Fruit fly (Drosophila melanogaster): Measurements from ENCODE around the gene Alms1b.

Gene Alms1b

dm6 chrX:4647316-4648046 is 16.7 kb upstream of the Alms1b start, which contains the start of the genes HLH4C and mRpL30:
TSS of gene HLH4C (minus strand) at chrX:4647414.
TSS of gene mRpL30 (plus strand) at chrX:4647871.
- peak; percentile 3 for TF ChIP-seq CG17801 (GFP tag; optimal IDR thresholded peaks at IDR 0.05; ENCODE audit: partially characterized antibody)

dm6 chrX:4644768-4645167 is 14.0 kb upstream of the Alms1b start, which contains the start of gene CG3062:
TSS of gene CG3062 (minus strand) at chrX:4644868.
- no peak for TF ChIP-seq CG17801 (GFP tag; optimal IDR thresholded peaks at IDR 0.05; ENCODE audit: partially characterized antibody)

dm6 chrX:4643887-4644286 is 13.2 kb upstream of the Alms1b start, which contains the start of gene CG3081:
TSS of gene CG3081 (minus strand) at chrX:4643987.
- no peak for TF ChIP-seq CG17801 (GFP tag; optimal IDR thresholded peaks at IDR 0.05; ENCODE audit: partially characterized antibody)

- TF ChIP-seq CG17801 (GFP tag; optimal IDR thresholded peaks at IDR 0.05; ENCODE audit: partially characterized antibody) = no peak
Observed at dm6 chrX:4635856-4636486, 5.2 kb upstream of the Alms1b start, which contains the start of the genes Alms1a and pon. TSS of gene Alms1a (minus strand) at chrX:4636004. TSS of gene pon (plus strand) at chrX:4636318.

- no peak for TF ChIP-seq CG17801 (GFP tag; optimal IDR thresholded peaks at IDR 0.05; ENCODE audit: partially characterized antibody)
Observed at dm6 chrX:4627160-4627559, 3.6 kb downstream of the Alms1b start.

- no peak for TF ChIP-seq CG17801 (GFP tag; optimal IDR thresholded peaks at IDR 0.05; ENCODE audit: partially characterized antibody)
Observed at dm6 chrX:4618869-4619268, 11.9 kb downstream of the Alms1b start.

DNA sequence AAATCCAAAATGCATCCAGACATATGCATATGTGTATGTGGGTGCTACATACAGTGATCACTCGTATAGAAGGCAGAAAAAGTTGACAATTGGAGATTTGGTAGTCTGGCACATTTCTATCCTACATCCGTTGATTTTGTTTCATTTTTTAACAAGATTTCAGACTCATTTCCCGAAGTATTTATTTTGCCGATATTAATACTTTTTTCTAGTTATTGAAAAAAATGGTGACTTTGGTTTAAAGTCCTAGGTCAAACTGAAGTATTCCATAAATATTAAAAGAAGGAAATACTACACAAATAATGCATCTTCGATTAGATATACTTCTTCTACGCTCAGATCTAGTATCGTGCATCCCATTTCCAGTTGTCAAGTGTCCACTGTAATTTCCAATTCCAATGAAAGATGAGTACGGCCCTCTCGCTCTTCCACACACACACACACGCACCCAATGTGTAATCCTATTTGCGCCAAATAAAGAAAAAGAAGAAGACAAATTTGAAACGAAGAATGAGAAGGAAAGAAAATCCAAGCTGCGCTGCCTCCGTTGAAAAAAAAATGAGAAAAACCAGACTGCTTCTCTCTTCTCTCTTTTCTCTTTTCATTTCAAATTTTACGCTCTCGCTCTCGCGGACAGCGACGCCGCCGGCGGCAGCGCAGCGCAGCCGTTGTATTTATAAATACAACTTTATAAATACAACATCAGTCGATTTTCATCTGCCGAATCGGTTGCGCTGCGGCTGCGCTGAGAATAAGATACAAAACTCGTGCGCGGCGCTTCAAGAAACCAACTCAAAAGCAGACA is 13.7 kb downstream of the Alms1b start, which contains the start of gene peb:
peb (plus strand) TSS at position 700 of the 805 bp plus-strand sequence.
- no peak for TF ChIP-seq CG17801 (GFP tag; optimal IDR thresholded peaks at IDR 0.05; ENCODE audit: partially characterized antibody)

DNA sequence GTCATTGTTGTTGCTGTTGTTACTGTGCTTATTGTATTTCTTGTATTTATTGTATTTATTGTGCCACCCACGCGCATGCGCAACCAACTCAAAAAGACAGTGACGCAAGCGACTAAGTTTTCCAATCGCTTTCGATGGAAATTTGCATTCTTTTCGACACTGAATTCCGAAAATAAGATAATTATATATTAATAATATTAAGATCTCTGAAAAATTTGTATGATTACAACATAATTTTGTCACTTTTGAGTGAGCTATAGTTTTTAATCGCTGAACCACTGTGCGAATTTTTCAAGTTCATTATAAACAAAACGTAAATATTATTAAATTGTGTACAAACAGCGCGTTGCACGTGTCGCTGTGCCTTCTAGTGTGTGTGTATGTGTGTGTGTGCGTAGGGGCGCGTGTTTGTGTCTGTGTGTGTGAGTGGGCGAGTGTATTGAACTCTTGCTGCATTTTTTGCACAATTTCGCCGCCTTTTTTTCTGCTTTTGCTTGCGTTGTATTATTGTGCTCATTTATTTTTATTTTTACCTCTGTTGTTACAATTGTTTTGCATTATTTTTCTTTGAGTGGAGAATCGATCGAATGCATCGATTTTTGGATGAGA is 14.9 kb downstream of the Alms1b start:
- peak; percentile 56 for TF ChIP-seq CG17801 (GFP tag; optimal IDR thresholded peaks at IDR 0.05; ENCODE audit: partially characterized antibody)

DNA sequence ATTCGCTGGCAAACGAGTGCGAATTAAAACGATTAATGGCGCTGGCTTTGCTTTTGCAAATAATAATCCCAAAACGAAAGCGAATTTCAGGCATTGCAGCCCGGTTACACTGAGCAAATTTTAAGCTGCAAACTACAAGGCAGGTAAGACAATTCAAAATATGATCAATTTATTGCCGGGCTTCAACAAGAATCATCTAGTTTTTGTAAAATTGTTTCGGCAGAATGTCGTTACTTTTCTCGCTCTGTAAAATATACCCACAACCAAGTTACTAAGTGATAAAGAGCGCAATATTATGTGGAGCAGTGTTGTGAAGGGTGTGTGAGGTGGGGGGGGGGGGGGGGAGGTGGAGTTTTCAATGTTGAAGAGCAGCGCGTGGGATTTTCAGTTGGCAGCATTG is 15.8 kb downstream of the Alms1b start:
- TF ChIP-seq CG17801 (GFP tag; optimal IDR thresholded peaks at IDR 0.05; ENCODE audit: partially characterized antibody) = peak; percentile 16

dm6 chrX:4614325-4614724 is 16.4 kb downstream of the Alms1b start:
- TF ChIP-seq CG17801 (GFP tag; optimal IDR thresholded peaks at IDR 0.05; ENCODE audit: partially characterized antibody) = no peak

DNA sequence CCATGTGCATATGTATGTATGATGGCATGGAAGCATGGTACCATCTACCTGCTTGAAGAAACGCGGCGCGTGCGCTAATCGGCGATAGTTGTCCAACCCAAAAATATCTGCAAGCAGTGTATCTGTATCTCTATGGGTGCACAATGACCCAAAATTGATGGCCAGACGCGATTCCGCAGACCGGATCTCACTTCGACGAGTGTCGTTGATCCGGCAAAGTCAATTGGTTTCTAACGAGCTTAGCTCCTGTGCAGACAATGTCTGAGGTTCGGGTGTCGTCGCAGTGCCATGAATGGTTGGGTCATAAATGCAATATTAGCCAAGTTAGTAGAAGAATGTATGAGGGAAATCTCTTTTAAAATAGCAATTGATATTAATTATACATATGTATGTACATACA is 17.1 kb downstream of the Alms1b start:
- no peak for TF ChIP-seq CG17801 (GFP tag; optimal IDR thresholded peaks at IDR 0.05; ENCODE audit: partially characterized antibody)

DNA sequence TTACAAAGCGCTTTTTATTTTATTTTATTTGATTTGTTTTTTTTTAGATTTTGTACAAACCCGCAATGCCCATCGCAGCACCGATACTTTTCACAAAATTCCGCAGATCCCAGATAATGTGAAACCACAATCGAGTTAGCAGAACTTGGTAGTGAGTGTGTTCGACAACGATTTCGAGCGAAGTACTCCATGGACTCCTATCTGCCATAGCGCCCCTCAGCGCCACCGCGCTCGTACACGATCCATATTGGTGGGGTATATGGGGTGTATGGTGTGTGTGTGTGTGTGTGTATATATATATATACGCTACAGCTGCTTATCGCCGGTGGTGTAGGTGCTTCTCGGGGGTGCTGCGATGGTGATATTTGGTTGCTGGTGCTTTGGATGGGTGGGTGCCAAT is 18.3 kb downstream of the Alms1b start:
- no peak for TF ChIP-seq CG17801 (GFP tag; optimal IDR thresholded peaks at IDR 0.05; ENCODE audit: partially characterized antibody)

- no peak for TF ChIP-seq CG17801 (GFP tag; optimal IDR thresholded peaks at IDR 0.05; ENCODE audit: partially characterized antibody)
Observed at dm6 chrX:4610481-4610880, 20.3 kb downstream of the Alms1b start.

dm6 chrX:4609737-4610136 is 21.0 kb downstream of the Alms1b start:
- no peak for TF ChIP-seq CG17801 (GFP tag; optimal IDR thresholded peaks at IDR 0.05; ENCODE audit: partially characterized antibody)

dm6 chrX:4606447-4606846 is 24.3 kb downstream of the Alms1b start:
- TF ChIP-seq CG17801 (GFP tag; optimal IDR thresholded peaks at IDR 0.05; ENCODE audit: partially characterized antibody) = no peak
